In the genomic region with DNA sequence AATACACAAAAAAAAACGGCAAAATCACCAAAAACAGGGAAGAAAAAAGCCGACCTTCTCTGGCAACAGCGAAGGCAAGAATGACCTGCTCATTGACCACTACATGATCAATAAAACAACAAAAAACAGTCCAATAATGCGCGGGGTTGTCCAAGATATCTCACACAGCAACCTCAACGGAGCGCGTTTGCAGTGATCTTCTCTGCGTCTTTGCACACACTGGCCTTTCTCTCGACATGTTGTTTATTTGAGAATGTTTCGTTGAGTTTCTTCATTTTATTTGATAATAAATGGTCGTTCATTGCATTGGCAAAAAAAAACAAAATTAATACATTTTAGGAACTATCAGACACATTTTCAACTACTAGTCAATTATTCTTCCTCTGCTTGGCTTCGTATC, we compare ENCODE assay signal across 7 worm cellular contexts.
A peak's percentile ranks its signal among the peaks of the same experiment; 100 is the strongest.
TF ChIP-seq lines count a peak whose summit lies in the region.

No protein-coding gene starts in this region.

TF ChIP-seq in whole organism, L1 larva, 84 proteins besides CTCF, POLR2A, EP300 and RAD21 (continues in another document):
- TF ChIP-seq nhr-71 (tag; optimal IDR thresholded peaks at IDR 0.05; lab: Kevin White, UChicago) (peak; percentile 62), C16A3.4 (tag; optimal IDR thresholded peaks at IDR 0.05; lab: Kevin White, UChicago) (peak; percentile 58), dsc-1 (tag; optimal IDR thresholded peaks at IDR 0.05; lab: Kevin White, UChicago) (no peak), unc-62 (GFP tag; optimal IDR thresholded peaks at IDR 0.05; lab: Kevin White, UChicago) (no peak), nhr-47 (tag; optimal IDR thresholded peaks at IDR 0.05; lab: Kevin White, UChicago) (peak; percentile 11), ceh-88 (GFP tag; IDR thresholded peaks at IDR 0.05; lab: Robert Waterston, UW) (no peak), lin-35 (GFP tag; optimal IDR thresholded peaks at IDR 0.05; lab: Kevin White, UChicago) (peak; percentile 29 to 69), snu-23 (GFP tag; optimal IDR thresholded peaks at IDR 0.05; lab: Kevin White, UChicago) (peak; percentile 68), nhr-84 (tag; optimal IDR thresholded peaks at IDR 0.05; lab: Kevin White, UChicago) (no peak), grh-1 (GFP tag; IDR thresholded peaks at IDR 0.05; lab: Robert Waterston, UW) (no peak), elt-2 (tag; optimal IDR thresholded peaks at IDR 0.05; lab: Kevin White, UChicago) (peak; percentile 45), lsy-2 (tag; optimal IDR thresholded peaks at IDR 0.05; lab: Kevin White, UChicago) (peak; percentile 11 to 43), unc-98 (GFP tag; IDR thresholded peaks at IDR 0.05; lab: Robert Waterston, UW) (no peak)

TF ChIP-seq in whole organism, L2 larva, 48 proteins besides CTCF, POLR2A, EP300 and RAD21 (continues in another document):
- TF ChIP-seq crh-2 (tag; optimal IDR thresholded peaks at IDR 0.05; lab: Kevin White, UChicago) (peak; percentile 31), nhr-129 (tag; optimal IDR thresholded peaks at IDR 0.05; lab: Kevin White, UChicago) (peak; percentile 75), elt-3 (tag; optimal IDR thresholded peaks at IDR 0.05; lab: Kevin White, UChicago) (no peak), ztf-1 (GFP tag; conservative IDR thresholded peaks at IDR 0.05; lab: Robert Waterston, UW) (no peak), sem-4 (tag; optimal IDR thresholded peaks at IDR 0.05; lab: Kevin White, UChicago) (no peak), unc-39 (tag; optimal IDR thresholded peaks at IDR 0.05; lab: Kevin White, UChicago) (no peak), mab-5 (tag; optimal IDR thresholded peaks at IDR 0.05; lab: Kevin White, UChicago) (no peak), unc-55 (GFP tag; optimal IDR thresholded peaks at IDR 0.05; lab: Kevin White, UChicago) (peak; percentile 58), ZK546.5 (tag; optimal IDR thresholded peaks at IDR 0.05; lab: Kevin White, UChicago) (no peak), snpc-4 (tag; optimal IDR thresholded peaks at IDR 0.05; lab: Kevin White, UChicago) (no peak), ztf-4 (tag; optimal IDR thresholded peaks at IDR 0.05; lab: Kevin White, UChicago) (no peak), gmeb-1 (tag; optimal IDR thresholded peaks at IDR 0.05; lab: Kevin White, UChicago) (peak; percentile 48), blmp-1 (tag; optimal IDR thresholded peaks at IDR 0.05; lab: Kevin White, UChicago; ENCODE audit: insufficient read depth) (peak; percentile 23)

TF ChIP-seq in whole organism, L3 larva, 47 proteins besides CTCF, POLR2A, EP300 and RAD21 (continues in another document):
- peak; percentile 17 for TF ChIP-seq egl-5 (tag; optimal IDR thresholded peaks at IDR 0.05; lab: Kevin White, UChicago)
- TF ChIP-seq fkh-2 (tag; optimal IDR thresholded peaks at IDR 0.05; lab: Kevin White, UChicago) = no peak
- TF ChIP-seq nhr-23 (tag; optimal IDR thresholded peaks at IDR 0.05; lab: Kevin White, UChicago) = peak; percentile 80
- TF ChIP-seq jun-1 (tag; optimal IDR thresholded peaks at IDR 0.05; lab: Kevin White, UChicago) = no peak
- no peak for TF ChIP-seq skn-1 (tag; optimal IDR thresholded peaks at IDR 0.05; lab: Kevin White, UChicago)
- peak; percentile 44 for TF ChIP-seq elt-2 (tag; optimal IDR thresholded peaks at IDR 0.05; lab: Kevin White, UChicago)
- TF ChIP-seq eor-1 (tag; optimal IDR thresholded peaks at IDR 0.05; lab: Kevin White, UChicago) = no peak
- TF ChIP-seq nhr-77 (tag; optimal IDR thresholded peaks at IDR 0.05; lab: Kevin White, UChicago) = no peak
- TF ChIP-seq egl-27 (tag; optimal IDR thresholded peaks at IDR 0.05; lab: Kevin White, UChicago) = no peak
- TF ChIP-seq fos-1 (tag; optimal IDR thresholded peaks at IDR 0.05; lab: Kevin White, UChicago) = no peak
- TF ChIP-seq tbx-2 (tag; optimal IDR thresholded peaks at IDR 0.05; lab: Kevin White, UChicago) = no peak
- TF ChIP-seq lsy-12 (tag; optimal IDR thresholded peaks at IDR 0.05; lab: Kevin White, UChicago) = no peak
- TF ChIP-seq R02D3.7 (tag; optimal IDR thresholded peaks at IDR 0.05; lab: Kevin White, UChicago) = no peak
- peak; percentile 32 for TF ChIP-seq lin-39 (tag; optimal IDR thresholded peaks at IDR 0.05; lab: Kevin White, UChicago)

TF ChIP-seq in whole organism, L4 larva, 104 proteins besides CTCF, POLR2A, EP300 and RAD21 (continues in another document):
- no peak for TF ChIP-seq pha-4 (GFP tag; IDR thresholded peaks at IDR 0.05; lab: Robert Waterston, UW)
- peak; percentile 58 for TF ChIP-seq pha-4 (tag; optimal IDR thresholded peaks at IDR 0.05; lab: Kevin White, UChicago)
- TF ChIP-seq daf-16 (GFP tag; optimal IDR thresholded peaks at IDR 0.05; lab: Kevin White, UChicago) = no peak
- peak; percentile 89 for TF ChIP-seq daf-16 (tag; optimal IDR thresholded peaks at IDR 0.05; lab: Kevin White, UChicago)
- TF ChIP-seq mes-2 (tag; optimal IDR thresholded peaks at IDR 0.05; lab: Kevin White, UChicago; ENCODE audit: poor library complexity, severe bottlenecking) = peak; percentile 72
- peak in 1 of 2 experiments; percentile 42 for TF ChIP-seq lsy-2 (tag; optimal IDR thresholded peaks at IDR 0.05; lab: Kevin White, UChicago)
- peak; percentile 36 for TF ChIP-seq mxl-3 (GFP tag; optimal IDR thresholded peaks at IDR 0.05; lab: Kevin White, UChicago)
- peak; percentile 32 for TF ChIP-seq nhr-28 (tag; optimal IDR thresholded peaks at IDR 0.05; lab: Kevin White, UChicago)
- peak; percentile 27 for TF ChIP-seq lin-13 (GFP tag; optimal IDR thresholded peaks at IDR 0.05; lab: Kevin White, UChicago)
- TF ChIP-seq ama-1 (optimal IDR thresholded peaks at IDR 0.05; lab: Kevin White, UChicago) = no peak
- peak; percentile 2 for TF ChIP-seq dpl-1 (GFP tag; optimal IDR thresholded peaks at IDR 0.05; lab: Kevin White, UChicago)
- TF ChIP-seq nhr-6 (tag; optimal IDR thresholded peaks at IDR 0.05; lab: Kevin White, UChicago) = peak; percentile 33
- no peak for TF ChIP-seq nhr-11 (tag; optimal IDR thresholded peaks at IDR 0.05; lab: Kevin White, UChicago)

TF ChIP-seq in whole organism, late embryonic, 69 proteins besides CTCF, POLR2A, EP300 and RAD21:
- no peak for TF ChIP-seq gmeb-2 (tag; optimal IDR thresholded peaks at IDR 0.05; lab: Kevin White, UChicago)
- TF ChIP-seq ahr-1 (tag; optimal IDR thresholded peaks at IDR 0.05; lab: Kevin White, UChicago) = no peak
- peak; percentile 41 for TF ChIP-seq ceh-18 (tag; optimal IDR thresholded peaks at IDR 0.05; lab: Kevin White, UChicago)

TF ChIP-seq in whole organism, mixed stage, embryonic, 35 proteins besides CTCF, POLR2A, EP300 and RAD21:
- peak; percentile 50 for TF ChIP-seq mep-1 (tag; optimal IDR thresholded peaks at IDR 0.05; lab: Kevin White, UChicago)
- TF ChIP-seq hlh-1 (tag; optimal IDR thresholded peaks at IDR 0.05; lab: Kevin White, UChicago) = peak; percentile 47
- peak; percentile 28 for TF ChIP-seq unc-62 (GFP tag; optimal IDR thresholded peaks at IDR 0.05; lab: Kevin White, UChicago)
- no peak for TF ChIP-seq lsy-2 (tag; optimal IDR thresholded peaks at IDR 0.05; lab: Kevin White, UChicago)
- no peak for TF ChIP-seq mab-5 (tag; optimal IDR thresholded peaks at IDR 0.05; lab: Kevin White, UChicago)
- TF ChIP-seq pha-4 (tag; optimal IDR thresholded peaks at IDR 0.05; lab: Kevin White, UChicago) = peak; percentile 39

TF ChIP-seq in whole organism, young adult, 124 proteins besides CTCF, POLR2A, EP300 and RAD21:
- TF ChIP-seq bed-1 (GFP tag; IDR thresholded peaks at IDR 0.05; lab: Robert Waterston, UW) (no peak), repo-1 (tag; optimal IDR thresholded peaks at IDR 0.05; lab: Kevin White, UChicago) (no peak), ztf-26 (tag; optimal IDR thresholded peaks at IDR 0.05; lab: Kevin White, UChicago) (peak; percentile 6), hmg-1.2 (GFP tag; IDR thresholded peaks at IDR 0.05; lab: Robert Waterston, UW) (peak; percentile 17; the same call in 1 of the 2 replicates), Y95B8A.8 (GFP tag; IDR thresholded peaks at IDR 0.05; lab: Robert Waterston, UW) (no peak), nfya-2 (GFP tag; IDR thresholded peaks at IDR 0.05; lab: Robert Waterston, UW) (no peak), efl-1 (GFP tag; optimal IDR thresholded peaks at IDR 0.05; lab: Kevin White, UChicago) (peak; percentile 25), T26A5.8 (tag; optimal IDR thresholded peaks at IDR 0.05; lab: Kevin White, UChicago) (no peak), dpl-1 (GFP tag; optimal IDR thresholded peaks at IDR 0.05; lab: Kevin White, UChicago) (no peak), ama-1 (optimal IDR thresholded peaks at IDR 0.05; lab: Kevin White, UChicago) (peak; percentile 34), ama-1 (GFP tag; optimal IDR thresholded peaks at IDR 0.05; lab: Kevin White, UChicago) (no peak), tbp1 (GFP tag; optimal IDR thresholded peaks at IDR 0.05; lab: Kevin White, UChicago) (peak; percentile 6), F23B12.7 (tag; optimal IDR thresholded peaks at IDR 0.05; lab: Kevin White, UChicago; ENCODE audit: insufficient read depth) (peak; percentile 24), lin-54 (GFP tag; optimal IDR thresholded peaks at IDR 0.05; lab: Kevin White, UChicago) (no peak), mcd-1 (GFP tag; IDR thresholded peaks at IDR 0.05; lab: Robert Waterston, UW) (peak; percentile 63), C06A6.2 (GFP tag; conservative IDR thresholded peaks at IDR 0.05; lab: Robert Waterston, UW) (0 out of 2 replicates have a peak, but pooled peaks have one; percentile 25), sea-2 (GFP tag; IDR thresholded peaks at IDR 0.05; lab: Robert Waterston, UW) (no peak), ceh-27 (GFP tag; optimal IDR thresholded peaks at IDR 0.05; lab: Kevin White, UChicago) (peak; percentile 13), nhr-80 (tag; optimal IDR thresholded peaks at IDR 0.05; lab: Kevin White, UChicago) (peak; percentile 45)
